Worm (Caenorhabditis elegans) whole organism, L2 larva: ENCODE measurements around the gene R03H10.2.

Experiments used
- gmeb-1 ChIP-seq: fragments of 150-350 bp; optimal IDR thresholded peaks from 2 replicates; lab custom pipeline; 2014; ENCODE audit warnings: missing biosample characterization, missing genetic modification characterization
- lin-39 ChIP-seq: fragments of 150-350 bp; optimal IDR thresholded peaks from 2 replicates; lab custom pipeline; 2014; ENCODE audit warnings: missing biosample characterization, missing genetic modification reagents, missing genetic modification characterization
- lsy-2 ChIP-seq, 2 experiments: fragments of 150-350 bp in 1 of 2; sonication (generic microtip) in 1 of 2; optimal IDR thresholded peaks; 2 replicates each; lab custom pipeline; 2014 to 2017; ENCODE audit warnings: missing biosample characterization in 2 of 2, missing genetic modification characterization in 2 of 2
- nhr-10 ChIP-seq: sonication (generic microtip); optimal IDR thresholded peaks from 2 replicates; lab custom pipeline; 2017; ENCODE audit warnings: missing biosample characterization, missing genetic modification characterization
- nhr-11 ChIP-seq: fragments of 150-350 bp; optimal IDR thresholded peaks from 2 replicates; lab custom pipeline; 2014; ENCODE audit warnings: missing biosample characterization, missing genetic modification characterization
- nhr-23 ChIP-seq: fragments of 150-350 bp; optimal IDR thresholded peaks from 2 replicates; lab custom pipeline; 2014; ENCODE audit warnings: missing biosample characterization, missing genetic modification reagents, missing genetic modification characterization
- nhr-25 ChIP-seq: fragments of 150-350 bp; sonication (generic microtip); optimal IDR thresholded peaks from 3 replicates; lab custom pipeline; 2014; ENCODE audit warnings: missing biosample characterization, missing genetic modification characterization
- nhr-6 ChIP-seq: fragments of 150-350 bp; optimal IDR thresholded peaks from 2 replicates; lab custom pipeline; 2014; ENCODE audit warnings: missing biosample characterization, missing genetic modification characterization
- sma-3 ChIP-seq: sonication (generic microtip); optimal IDR thresholded peaks from 2 replicates; lab custom pipeline; 2016; ENCODE audit warnings: missing genetic modification reagents, missing genetic modification characterization, missing compliant biosample characterization
- snpc-4 ChIP-seq: fragments of 150-350 bp; optimal IDR thresholded peaks from 2 replicates; lab custom pipeline; 2014; ENCODE audit warnings: missing biosample characterization, missing genetic modification characterization
- unc-39 ChIP-seq: fragments of 150-350 bp; optimal IDR thresholded peaks from 2 replicates; lab custom pipeline; 2014; ENCODE audit warnings: missing biosample characterization, missing genetic modification characterization
- unc-62 ChIP-seq: fragments of 150-350 bp; optimal IDR thresholded peaks from 2 replicates; lab custom pipeline; 2014; ENCODE audit warnings: missing biosample characterization, missing genetic modification reagents, missing genetic modification characterization
- ztf-1 ChIP-seq: fragments of 200-800 bp; sonication (Bioruptor generic); conservative IDR thresholded peaks from 2 replicates; pipeline ENCODE4 v1.3.6; 2022; ENCODE audit warnings: missing genetic modification characterization, missing compliant biosample characterization

DNA sequence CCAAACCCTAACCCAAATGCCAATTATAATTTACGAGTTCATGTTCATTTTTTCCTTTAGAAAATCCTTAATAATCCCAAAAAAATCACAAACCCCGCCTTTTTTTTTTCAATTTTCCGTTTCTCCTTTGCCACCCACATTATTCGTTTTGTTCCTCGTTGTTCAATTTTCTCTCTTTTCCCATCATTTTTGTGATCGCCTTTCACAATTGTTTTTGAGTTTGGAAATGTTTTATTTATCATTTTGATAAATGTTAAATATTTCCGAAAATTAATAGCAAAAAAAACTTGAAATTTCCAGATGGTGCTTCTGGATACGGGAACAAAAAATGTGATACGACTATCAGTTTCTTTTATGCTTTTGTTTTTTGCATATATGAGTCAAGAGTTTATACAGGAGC lies 59.7 kb downstream of the R03H10.2 start, which contains the start of gene F31D5.2:
- TF ChIP-seq ztf-1 (GFP tag; lab: Robert Waterston, UW) (no peak), lin-39 (tag; lab: Kevin White, UChicago) (no peak), nhr-25 (tag; lab: Kevin White, UChicago) (no peak), gmeb-1 (tag; lab: Kevin White, UChicago) (no peak), nhr-23 (tag; lab: Kevin White, UChicago) (no peak), sma-3 (GFP tag; lab: Kevin White, UChicago) (no peak), snpc-4 (tag; lab: Kevin White, UChicago) (no peak), nhr-11 (no peak), nhr-10 (tag; lab: Kevin White, UChicago) (no peak), unc-39 (tag; lab: Kevin White, UChicago) (no peak), unc-62 (GFP tag; lab: Kevin White, UChicago) (no peak), lsy-2 (tag; optimal IDR thresholded peaks at IDR 0.05; lab: Kevin White, UChicago) (no peak), nhr-6 (tag; lab: Kevin White, UChicago) (no peak)
